Worm (Caenorhabditis elegans): ENCODE data around the gene F36F12.7.

ce11 chrV:2126554-2126953, 27.4 kb downstream of the F36F12.7 start:
- TF ChIP-seq him-1 (tag; optimal IDR thresholded peaks at IDR 0.05) (no peak), dao-5 (tag; optimal IDR thresholded peaks at IDR 0.05) (no peak)
